Worm (Caenorhabditis elegans) whole organism, L1 larva: Measurements from ENCODE around the gene set-3.

ENCODE experiments used
- C16A3.4 ChIP-seq: fragments of 150-350 bp; optimal IDR thresholded peaks from 2 replicates; lab custom pipeline; 2014; ENCODE audit warnings: missing biosample characterization, missing genetic modification characterization
- C34B4.2 ChIP-seq: sonication (generic microtip); optimal IDR thresholded peaks from 2 replicates; lab custom pipeline; 2017; ENCODE audit warnings: mild to moderate bottlenecking, missing genetic modification characterization, missing compliant biosample characterization
- aha-1 ChIP-seq: fragments of 150-350 bp; optimal IDR thresholded peaks from 2 replicates; lab custom pipeline; 2014; ENCODE audit warnings: missing biosample characterization, missing genetic modification characterization
- alr-1 ChIP-seq: fragments of 200-800 bp; sonication (Bioruptor generic); optimal IDR thresholded peaks from 2 replicates; lab custom pipeline; 2018; ENCODE audit warnings: borderline replicate concordance, mild to moderate bottlenecking, missing genetic modification characterization, missing compliant biosample characterization
- aly-2 ChIP-seq: fragments of 150-350 bp; optimal IDR thresholded peaks from 2 replicates; lab custom pipeline; 2014; ENCODE audit warnings: missing biosample characterization, missing genetic modification characterization
- ama-1 ChIP-seq: fragments of 150-350 bp; optimal IDR thresholded peaks from 2 replicates; lab custom pipeline; 2014
- blmp-1 ChIP-seq: fragments of 150-350 bp; optimal IDR thresholded peaks from 2 replicates; lab custom pipeline; 2014; ENCODE audit warnings: missing biosample characterization, missing genetic modification characterization
- ceh-63 ChIP-seq: fragments of 200-800 bp; sonication (Bioruptor generic); optimal IDR thresholded peaks from 2 replicates; lab custom pipeline; 2018; ENCODE audit warnings: mild to moderate bottlenecking, missing genetic modification characterization, missing compliant biosample characterization
- ceh-8 ChIP-seq: fragments of 200-800 bp; sonication (Bioruptor generic); optimal IDR thresholded peaks from 2 replicates; lab custom pipeline; 2018; ENCODE audit warnings: mild to moderate bottlenecking, missing genetic modification characterization, moderate library complexity, missing compliant biosample characterization
- ceh-82 ChIP-seq, 3 experiments: fragments of 150-350 bp in 1 of 3; sonication (generic microtip) in 2 of 3; optimal IDR thresholded peaks; 2 replicates each; lab custom pipeline; 2014 to 2017; ENCODE audit warnings: missing biosample characterization in 3 of 3, missing genetic modification characterization in 3 of 3
- ceh-88 ChIP-seq: fragments of 200-800 bp; sonication (Bioruptor generic); IDR thresholded peaks from 2 replicates; pipeline ENCODE4 v1.3.6; 2022; ENCODE audit warnings: missing genetic modification characterization, missing compliant biosample characterization
- ces-1 ChIP-seq: fragments of 150-350 bp; optimal IDR thresholded peaks from 2 replicates; lab custom pipeline; 2014; ENCODE audit warnings: missing biosample characterization, missing genetic modification reagents, missing genetic modification characterization
- dsc-1 ChIP-seq: sonication (generic microtip); optimal IDR thresholded peaks from 2 replicates; lab custom pipeline; 2016; ENCODE audit warnings: mild to moderate bottlenecking, missing genetic modification characterization, missing compliant biosample characterization
- efl-3 ChIP-seq: fragments of 200-800 bp; sonication (Bioruptor generic); optimal IDR thresholded peaks from 2 replicates; lab custom pipeline; 2018; ENCODE audit warnings: mild to moderate bottlenecking, missing genetic modification characterization, missing compliant biosample characterization
- egl-27 ChIP-seq, 2 experiments: fragments of 150-350 bp in 1 of 2; sonication (generic microtip); optimal IDR thresholded peaks; 3 replicates each; lab custom pipeline; 2017 to 2018; ENCODE audit warnings: missing biosample characterization in 2 of 2, missing genetic modification characterization in 2 of 2, missing genetic modification reagents in 2 of 2
- elt-3 ChIP-seq, 6 experiments: fragments of 150-350 bp in 1 of 6; sonication (generic microtip); optimal IDR thresholded peaks; 2 replicates each; lab custom pipeline; 2017 to 2018; ENCODE audit warnings: missing biosample characterization in 6 of 6, missing genetic modification characterization in 6 of 6, inconsistent platforms in 1 of 6
- ets-5 ChIP-seq: fragments of 200-800 bp; sonication (Bioruptor generic); IDR thresholded peaks from 2 replicates; pipeline ENCODE4 v1.3.6; 2022; ENCODE audit warnings: missing genetic modification characterization, missing compliant biosample characterization
- fkh-10 ChIP-seq: sonication (generic microtip); optimal IDR thresholded peaks from 2 replicates; lab custom pipeline; 2017; ENCODE audit warnings: missing biosample characterization, missing genetic modification reagents, missing genetic modification characterization
- fkh-4 ChIP-seq: sonication (generic microtip); optimal IDR thresholded peaks from 2 replicates; lab custom pipeline; 2016; ENCODE audit warnings: missing compliant biosample characterization, missing genetic modification characterization, borderline replicate concordance
- fkh-8 ChIP-seq: sonication (generic microtip); optimal IDR thresholded peaks from 2 replicates; lab custom pipeline; 2016; ENCODE audit warnings: mild to moderate bottlenecking, missing genetic modification characterization, missing compliant biosample characterization
- isw-1 ChIP-seq: fragments of 200-800 bp; sonication (Bioruptor generic); IDR thresholded peaks from 2 replicates; pipeline ENCODE4 v1.3.6; 2022; ENCODE audit warnings: missing genetic modification characterization, missing compliant biosample characterization
- jun-1 ChIP-seq: fragments of 150-350 bp; optimal IDR thresholded peaks from 2 replicates; lab custom pipeline; 2014; ENCODE audit warnings: missing biosample characterization, missing genetic modification reagents, missing genetic modification characterization
- lin-14 ChIP-seq: fragments of 200-800 bp; sonication (Bioruptor generic); optimal IDR thresholded peaks from 2 replicates; lab custom pipeline; 2018; ENCODE audit warnings: mild to moderate bottlenecking, missing genetic modification characterization, moderate library complexity, missing compliant biosample characterization
- lin-35 ChIP-seq, 2 experiments: fragments of 150-350 bp; optimal IDR thresholded peaks; 2 replicates each; lab custom pipeline; 2014; ENCODE audit warnings: missing biosample characterization in 2 of 2, missing genetic modification characterization in 2 of 2, missing genetic modification reagents in 2 of 2
- lin-39 ChIP-seq: fragments of 150-350 bp; optimal IDR thresholded peaks from 2 replicates; lab custom pipeline; 2014; ENCODE audit warnings: missing biosample characterization, missing genetic modification reagents, missing genetic modification characterization
- lsy-2 ChIP-seq, 2 experiments: fragments of 150-350 bp; optimal IDR thresholded peaks; 2 replicates each; lab custom pipeline; 2014; ENCODE audit warnings: missing biosample characterization in 2 of 2, missing genetic modification characterization in 2 of 2
- mab-9 ChIP-seq: fragments of 200-800 bp; sonication (Bioruptor generic); IDR thresholded peaks from 2 replicates; pipeline ENCODE4 v1.3.6; 2022; ENCODE audit warnings: missing genetic modification reagents, missing genetic modification characterization, missing compliant biosample characterization
- nhr-19 ChIP-seq: fragments of 200-800 bp; sonication (Bioruptor generic); conservative IDR thresholded peaks from 2 replicates; pipeline ENCODE4 v1.3.6; 2022; ENCODE audit warnings: missing genetic modification characterization, missing compliant biosample characterization
- nhr-28 ChIP-seq: fragments of 150-350 bp; optimal IDR thresholded peaks from 2 replicates; lab custom pipeline; 2014; ENCODE audit warnings: missing biosample characterization, missing genetic modification characterization
- nhr-47 ChIP-seq: sonication (generic microtip); optimal IDR thresholded peaks from 2 replicates; lab custom pipeline; 2016; ENCODE audit warnings: mild to moderate bottlenecking, missing genetic modification characterization, moderate library complexity, missing compliant biosample characterization
- nhr-71 ChIP-seq: sonication (generic microtip); optimal IDR thresholded peaks from 2 replicates; lab custom pipeline; 2016; ENCODE audit warnings: mild to moderate bottlenecking, missing genetic modification characterization, moderate library complexity, missing compliant biosample characterization
- nhr-76 ChIP-seq: sonication (generic microtip); optimal IDR thresholded peaks from 2 replicates; lab custom pipeline; 2017; ENCODE audit warnings: missing biosample characterization, missing genetic modification characterization
- nhr-77 ChIP-seq: fragments of 150-350 bp; optimal IDR thresholded peaks from 2 replicates; lab custom pipeline; 2014; ENCODE audit warnings: missing biosample characterization, missing genetic modification characterization
- nhr-85 ChIP-seq: sonication (generic microtip); peaks from one replicate; lab custom pipeline; 2016; ENCODE audit warnings: missing genetic modification characterization, inconsistent platforms, missing compliant biosample characterization
- nhr-90 ChIP-seq: sonication (generic microtip); optimal IDR thresholded peaks from 2 replicates; lab custom pipeline; 2016; ENCODE audit warnings: mild to moderate bottlenecking, missing genetic modification characterization, missing compliant biosample characterization; ENCODE audit not compliant: poor library complexity
- rnt-1 ChIP-seq: sonication (generic microtip); optimal IDR thresholded peaks from 2 replicates; lab custom pipeline; 2016; ENCODE audit warnings: mild to moderate bottlenecking, missing genetic modification characterization, moderate library complexity, missing compliant biosample characterization
- skn-1 ChIP-seq: fragments of 150-350 bp; optimal IDR thresholded peaks from 2 replicates; lab custom pipeline; 2014; ENCODE audit warnings: missing biosample characterization, missing genetic modification characterization
- snu-23 ChIP-seq: sonication (generic microtip); optimal IDR thresholded peaks from 2 replicates; lab custom pipeline; 2016; ENCODE audit warnings: missing genetic modification characterization, missing compliant biosample characterization
- sup-37 ChIP-seq: fragments of 200-800 bp; sonication (Bioruptor generic); optimal IDR thresholded peaks from 2 replicates; lab custom pipeline; 2018; ENCODE audit warnings: mild to moderate bottlenecking, missing genetic modification characterization, missing compliant biosample characterization
- swsn-7 ChIP-seq: sonication (generic microtip); optimal IDR thresholded peaks from 2 replicates; lab custom pipeline; 2016; ENCODE audit warnings: missing genetic modification characterization, missing compliant biosample characterization
- tbx-2 ChIP-seq: sonication (generic microtip); optimal IDR thresholded peaks from 2 replicates; lab custom pipeline; 2016; ENCODE audit warnings: missing genetic modification characterization, missing compliant biosample characterization
- tlp-1 ChIP-seq: fragments of 150-350 bp; optimal IDR thresholded peaks from 2 replicates; lab custom pipeline; 2014; ENCODE audit warnings: missing biosample characterization, missing genetic modification characterization
- unc-30 ChIP-seq: sonication (generic microtip); optimal IDR thresholded peaks from 2 replicates; lab custom pipeline; 2017; ENCODE audit warnings: missing biosample characterization, missing genetic modification characterization
- vab-15 ChIP-seq: sonication (generic microtip); optimal IDR thresholded peaks from 2 replicates; lab custom pipeline; 2017; ENCODE audit warnings: missing genotype, mild to moderate bottlenecking, missing genetic modification characterization, missing compliant biosample characterization
- xbp-1 ChIP-seq: sonication (generic microtip); optimal IDR thresholded peaks from 2 replicates; lab custom pipeline; 2016; ENCODE audit warnings: missing genetic modification characterization, missing compliant biosample characterization
- zag-1 ChIP-seq: fragments of 150-350 bp; optimal IDR thresholded peaks from 2 replicates; lab custom pipeline; 2014; ENCODE audit warnings: missing biosample characterization, missing genetic modification characterization
- ztf-11 ChIP-seq, 2 experiments: sonication (generic microtip); optimal IDR thresholded peaks; 2 replicates each; lab custom pipeline; 2016 to 2017; ENCODE audit warnings: missing genetic modification characterization in 2 of 2, missing biosample characterization in 1 of 2, missing compliant biosample characterization in 1 of 2

The set-3 gene

DNA sequence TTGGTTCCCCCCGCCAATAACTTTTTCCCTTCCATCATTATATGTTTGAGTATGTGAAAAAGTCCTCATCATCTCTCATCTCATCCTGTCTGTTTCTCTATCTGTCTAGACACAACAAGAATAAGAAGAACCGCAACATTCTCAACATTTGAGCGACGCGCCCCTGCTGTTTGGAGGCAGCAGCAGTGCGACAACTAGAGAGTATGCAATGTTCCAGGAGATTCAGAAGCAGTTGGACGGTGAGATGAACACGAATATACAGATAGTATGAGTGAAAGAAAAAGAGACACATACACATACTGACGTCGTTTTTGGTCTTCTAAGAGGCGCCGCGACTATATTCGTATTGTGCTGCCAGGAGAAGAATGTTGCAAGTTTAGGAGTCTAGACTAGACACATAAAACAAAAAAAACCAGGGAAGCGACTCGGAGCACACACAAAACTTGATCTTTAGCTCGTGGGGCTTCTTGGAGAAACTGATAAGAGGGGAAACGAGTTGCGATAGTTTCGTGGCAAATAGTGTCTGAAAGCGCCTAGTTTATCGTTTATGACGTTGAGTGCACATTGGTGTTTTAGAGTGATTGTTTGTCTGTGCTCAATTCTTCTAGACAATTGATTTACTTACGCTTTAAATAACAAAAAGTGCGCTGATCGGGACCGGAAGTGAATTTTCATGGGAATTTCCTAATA lies 28.7 kb downstream of the set-3 start (continued):
- TF ChIP-seq lsy-2 (tag; optimal IDR thresholded peaks at IDR 0.05; lab: Kevin White, UChicago) (peak; percentile 11 to 76), aha-1 (tag; lab: Kevin White, UChicago) (no peak), nhr-47 (tag; lab: Kevin White, UChicago) (peak; percentile 20), unc-30 (tag; lab: Kevin White, UChicago) (no peak), xbp-1 (tag; lab: Kevin White, UChicago) (no peak), tbx-2 (tag; lab: Kevin White, UChicago) (peak; percentile 26), tlp-1 (tag; lab: Kevin White, UChicago) (no peak), ztf-11 (tag; optimal IDR thresholded peaks at IDR 0.05; lab: Kevin White, UChicago) (no peak), dsc-1 (tag; lab: Kevin White, UChicago) (peak; percentile 6), blmp-1 (tag; lab: Kevin White, UChicago) (peak; percentile 75), mab-9 (GFP tag; lab: Robert Waterston, UW) (no peak), ama-1 (lab: Kevin White, UChicago) (no peak), snu-23 (GFP tag; lab: Kevin White, UChicago) (peak; percentile 67), ceh-88 (GFP tag; lab: Robert Waterston, UW) (no peak), fkh-10 (peak; percentile 28), lin-35 (GFP tag; optimal IDR thresholded peaks at IDR 0.05; lab: Kevin White, UChicago) (peak; percentile 18 to 56), C34B4.2 (tag; lab: Kevin White, UChicago) (no peak), lin-14 (GFP tag; lab: Kevin White, UChicago) (peak; percentile 91), lin-39 (tag; lab: Kevin White, UChicago) (no peak), nhr-71 (tag; lab: Kevin White, UChicago) (peak; percentile 69), skn-1 (tag; lab: Kevin White, UChicago) (peak; percentile 26), zag-1 (tag; lab: Kevin White, UChicago) (no peak), fkh-4 (tag; lab: Kevin White, UChicago) (no peak), nhr-76 (tag; lab: Kevin White, UChicago) (no peak), swsn-7 (tag; lab: Kevin White, UChicago) (peak; percentile 26), nhr-77 (tag; lab: Kevin White, UChicago) (peak; percentile 40), rnt-1 (tag; lab: Kevin White, UChicago) (peak; percentile 20), elt-3 (tag; optimal IDR thresholded peaks at IDR 0.05; lab: Kevin White, UChicago) (peak in 3 of 6 experiments; percentile 0 to 19 (median 15))
- TF ChIP-seq, all 84 proteins: peak for 28

DNA sequence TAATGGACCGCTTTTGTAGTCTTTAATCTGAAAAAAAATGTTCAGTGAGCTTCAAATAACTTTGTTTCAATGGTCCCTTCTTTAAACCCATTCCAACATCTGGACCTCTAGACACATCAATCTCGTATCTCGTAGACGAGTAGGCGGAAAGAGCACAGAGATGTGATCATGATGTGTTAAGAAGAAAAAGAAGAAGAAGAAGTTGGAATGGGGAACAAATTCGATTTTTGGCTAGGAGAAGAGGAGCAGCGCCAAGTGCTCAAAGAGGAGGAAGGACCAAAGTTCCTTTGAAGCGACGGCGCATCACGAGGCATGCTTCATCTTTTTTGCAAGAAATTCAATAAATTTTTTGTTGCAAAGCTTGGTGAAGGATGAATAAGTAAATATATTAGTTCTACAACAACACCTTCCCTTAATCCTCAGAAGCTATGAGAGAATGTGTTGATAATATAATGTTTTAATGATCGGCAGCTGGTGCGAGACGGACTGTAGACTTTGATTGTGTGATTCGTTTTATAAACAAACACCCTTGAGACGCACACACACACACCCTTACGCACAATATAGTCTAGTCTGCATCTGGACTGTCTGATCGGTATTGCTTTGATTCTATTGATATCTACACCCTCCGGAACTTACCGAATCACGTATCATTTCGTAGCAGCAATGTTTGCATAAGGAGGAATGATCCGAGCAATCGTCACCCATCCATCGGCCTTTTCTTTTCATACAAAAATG lies 29.7 kb downstream of the set-3 start:
- no peak for TF ChIP-seq alr-1 (tag; lab: Kevin White, UChicago)
- TF ChIP-seq ets-5 (GFP tag; lab: Robert Waterston, UW) = no peak
- no peak for TF ChIP-seq vab-15 (tag; lab: Kevin White, UChicago)
- peak; percentile 48; the same call in 1 of the 2 replicates for TF ChIP-seq nhr-19 (GFP tag; lab: Robert Waterston, UW)
- TF ChIP-seq C16A3.4 (tag; lab: Kevin White, UChicago) = no peak
- peak in 1 of 3 experiments; percentile 15 for TF ChIP-seq ceh-82 (tag; optimal IDR thresholded peaks at IDR 0.05; lab: Kevin White, UChicago)
- peak; percentile 68 for TF ChIP-seq nhr-71 (tag; lab: Kevin White, UChicago)
- no peak for TF ChIP-seq efl-3 (GFP tag; lab: Kevin White, UChicago)
- TF ChIP-seq ceh-8 (GFP tag; lab: Kevin White, UChicago) = no peak
- no peak for TF ChIP-seq nhr-85 (tag; lab: Kevin White, UChicago)
- no peak for TF ChIP-seq ceh-63 (GFP tag; lab: Kevin White, UChicago)
- no peak for TF ChIP-seq fkh-8 (tag; lab: Kevin White, UChicago)
- TF ChIP-seq sup-37 (GFP tag; lab: Kevin White, UChicago) = no peak
- TF ChIP-seq lin-14 (GFP tag; lab: Kevin White, UChicago) = peak; percentile 86
- no peak for TF ChIP-seq nhr-47 (tag; lab: Kevin White, UChicago)
- no peak for TF ChIP-seq nhr-28 (tag; lab: Kevin White, UChicago)
- peak; percentile 20 for TF ChIP-seq ces-1 (GFP tag; lab: Kevin White, UChicago)
- no peak for TF ChIP-seq aly-2
- no peak for TF ChIP-seq ama-1 (lab: Kevin White, UChicago)
- TF ChIP-seq tlp-1 (tag; lab: Kevin White, UChicago) = no peak
- TF ChIP-seq nhr-90 = no peak
- no peak for TF ChIP-seq isw-1
- no peak for TF ChIP-seq jun-1 (tag; lab: Kevin White, UChicago)
- peak; percentile 56 for TF ChIP-seq dsc-1 (tag; lab: Kevin White, UChicago)
- TF ChIP-seq zag-1 (tag; lab: Kevin White, UChicago) = no peak
- no peak for TF ChIP-seq lsy-2 (tag; optimal IDR thresholded peaks at IDR 0.05; lab: Kevin White, UChicago)
- TF ChIP-seq egl-27 (tag; optimal IDR thresholded peaks at IDR 0.05; lab: Kevin White, UChicago) = no peak
- no peak for TF ChIP-seq swsn-7 (tag; lab: Kevin White, UChicago)
